Comparison of ENCODE assay signal across 1 fruit fly cellular context in the genomic region with DNA sequence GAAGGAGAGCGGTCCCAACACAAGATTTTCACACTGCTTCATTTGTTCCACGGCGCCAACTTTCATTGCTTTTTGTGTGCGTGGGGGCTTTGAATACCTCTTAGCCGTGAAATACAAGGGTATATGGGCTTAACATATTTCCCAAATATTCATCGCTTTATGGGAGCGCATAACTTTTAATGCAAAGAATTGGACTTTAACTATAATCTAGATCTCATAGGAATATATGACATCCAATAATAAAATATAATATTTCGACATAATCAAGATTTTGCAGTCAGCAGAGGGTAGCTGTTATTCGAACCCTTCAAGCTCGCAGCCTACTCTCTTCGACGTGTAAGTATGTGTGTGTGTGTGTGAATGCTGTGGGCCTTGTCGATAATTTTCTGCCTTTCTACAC.
A peak's percentile ranks its signal among the peaks of the same experiment; 100 is the strongest.
TF ChIP-seq lines count a peak whose summit lies in the region.

No protein-coding gene starts in this region.

TF ChIP-seq in whole organism, embryonic, 481 proteins besides CTCF, POLR2A, EP300 and RAD21 (continued from another document and continues in another):
- no peak for TF ChIP-seq CG34224 (GFP tag; IDR thresholded peaks at IDR 0.05; lab: Robert Waterston, UW; ENCODE audit: partially characterized antibody)
- no peak for TF ChIP-seq CG13287 (GFP tag; IDR thresholded peaks at IDR 0.05; lab: Robert Waterston, UW; ENCODE audit: partially characterized antibody)
- TF ChIP-seq CG18476 (GFP tag; optimal IDR thresholded peaks at IDR 0.05; lab: Kevin White, UChicago), result no peak
- TF ChIP-seq CG12942 (GFP tag; optimal IDR thresholded peaks at IDR 0.05; lab: Kevin White, UChicago), result no peak
- TF ChIP-seq sna (GFP tag; IDR thresholded peaks at IDR 0.05; lab: Robert Waterston, UW; ENCODE audit: partially characterized antibody), result no peak
- no peak for TF ChIP-seq wor (GFP tag; IDR thresholded peaks at IDR 0.05; lab: Robert Waterston, UW)
- TF ChIP-seq Lhr (GFP tag; optimal IDR thresholded peaks at IDR 0.05; lab: Kevin White, UChicago), result no peak
- TF ChIP-seq CG8290 (GFP tag; optimal IDR thresholded peaks at IDR 0.05; lab: Kevin White, UChicago), result no peak
- no peak for TF ChIP-seq CG8290 (tag; optimal IDR thresholded peaks at IDR 0.05; lab: Kevin White, UChicago)
- no peak for TF ChIP-seq MTF-1 (GFP tag; optimal IDR thresholded peaks at IDR 0.05; lab: Kevin White, UChicago; ENCODE audit: borderline replicate concordance)
- no peak for TF ChIP-seq Bteb2 (GFP tag; optimal IDR thresholded peaks at IDR 0.05; lab: Kevin White, UChicago)
- no peak for TF ChIP-seq CG6854 (GFP tag; optimal IDR thresholded peaks at IDR 0.05; lab: Kevin White, UChicago)
- TF ChIP-seq bigmax (GFP tag; optimal IDR thresholded peaks at IDR 0.05; lab: Kevin White, UChicago), result no peak
- TF ChIP-seq kah (GFP tag; optimal IDR thresholded peaks at IDR 0.05; lab: Kevin White, UChicago), result no peak
- peak; percentile 29 for TF ChIP-seq pum (GFP tag; optimal IDR thresholded peaks at IDR 0.05; lab: Kevin White, UChicago)
- no peak for TF ChIP-seq ash1 (GFP tag; optimal IDR thresholded peaks at IDR 0.05; lab: Kevin White, UChicago)
- TF ChIP-seq h (optimal IDR thresholded peaks at IDR 0.05; lab: Kevin White, UChicago), result no peak
- no peak for TF ChIP-seq p53 (GFP tag; optimal IDR thresholded peaks at IDR 0.05; lab: Kevin White, UChicago)
- peak; percentile 39 for TF ChIP-seq scrt (GFP tag; optimal IDR thresholded peaks at IDR 0.05; lab: Kevin White, UChicago)
- TF ChIP-seq CG10959 (GFP tag; IDR thresholded peaks at IDR 0.05; lab: Robert Waterston, UW), result no peak
- no peak for TF ChIP-seq danr (GFP tag; IDR thresholded peaks at IDR 0.05; lab: Robert Waterston, UW)
- no peak for TF ChIP-seq CG12236 (GFP tag; optimal IDR thresholded peaks at IDR 0.05; lab: Kevin White, UChicago)
- no peak for TF ChIP-seq Lpt (GFP tag; optimal IDR thresholded peaks at IDR 0.05; lab: Kevin White, UChicago)
- TF ChIP-seq CG9817 (tag; optimal IDR thresholded peaks at IDR 0.05; lab: Kevin White, UChicago), result peak; percentile 17
- no peak for TF ChIP-seq Kr (GFP tag; optimal IDR thresholded peaks at IDR 0.05; lab: Kevin White, UChicago)
- no peak for TF ChIP-seq CG8944 (GFP tag; optimal IDR thresholded peaks at IDR 0.05; lab: Kevin White, UChicago)
- TF ChIP-seq sisA (GFP tag; IDR thresholded peaks at IDR 0.05; lab: Robert Waterston, UW), result peak; percentile 41; the same call in 1 of the 2 replicates
- peak; percentile 46 for TF ChIP-seq ind (GFP tag; optimal IDR thresholded peaks at IDR 0.05; lab: Kevin White, UChicago)
- peak; percentile 15 for TF ChIP-seq CG9727 (GFP tag; optimal IDR thresholded peaks at IDR 0.05; lab: Kevin White, UChicago)
- TF ChIP-seq exex (tag; optimal IDR thresholded peaks at IDR 0.05; lab: Kevin White, UChicago), result no peak
- peak; percentile 33 for TF ChIP-seq Blimp-1 (GFP tag; optimal IDR thresholded peaks at IDR 0.05; lab: Kevin White, UChicago)
- no peak for TF ChIP-seq wdn (GFP tag; IDR thresholded peaks at IDR 0.05; lab: Robert Waterston, UW)
- no peak for TF ChIP-seq CG2202 (tag; optimal IDR thresholded peaks at IDR 0.05; lab: Kevin White, UChicago)
- no peak for TF ChIP-seq CG9437 (GFP tag; optimal IDR thresholded peaks at IDR 0.05; lab: Kevin White, UChicago)
- TF ChIP-seq C15 (GFP tag; IDR thresholded peaks at IDR 0.05; lab: Robert Waterston, UW), result no peak
- no peak for TF ChIP-seq CG4854 (GFP tag; optimal IDR thresholded peaks at IDR 0.05; lab: Kevin White, UChicago)
- peak; percentile 89 for TF ChIP-seq D19B (GFP tag; optimal IDR thresholded peaks at IDR 0.05; lab: Kevin White, UChicago)
- no peak for TF ChIP-seq gce (GFP tag; IDR thresholded peaks at IDR 0.05; lab: Robert Waterston, UW)
- TF ChIP-seq Ptx1 (GFP tag; IDR thresholded peaks at IDR 0.05; lab: Robert Waterston, UW), result peak; percentile 60; the same call in 1 of the 2 replicates
- no peak for TF ChIP-seq CG10431 (GFP tag; optimal IDR thresholded peaks at IDR 0.05; lab: Kevin White, UChicago)
- TF ChIP-seq CG8388 (GFP tag; optimal IDR thresholded peaks at IDR 0.05; lab: Kevin White, UChicago), result no peak
- peak; percentile 56 for TF ChIP-seq CG7839 (tag; optimal IDR thresholded peaks at IDR 0.05; lab: Kevin White, UChicago)
- TF ChIP-seq ci (GFP tag; IDR thresholded peaks at IDR 0.05; lab: Robert Waterston, UW), result peak; percentile 51; the same call in 2 of the 3 replicates
- TF ChIP-seq ERR (GFP tag; optimal IDR thresholded peaks at IDR 0.05; lab: Kevin White, UChicago), result no peak
- no peak for TF ChIP-seq ara (GFP tag; IDR thresholded peaks at IDR 0.05; lab: Robert Waterston, UW)
- TF ChIP-seq Dip3 (GFP tag; optimal IDR thresholded peaks at IDR 0.05; lab: Kevin White, UChicago), result no peak
- TF ChIP-seq YL-1 (GFP tag; optimal IDR thresholded peaks at IDR 0.05; lab: Kevin White, UChicago), result no peak
- no peak for TF ChIP-seq D (optimal IDR thresholded peaks at IDR 0.05; lab: Kevin White, UChicago)
- no peak for TF ChIP-seq D (GFP tag; optimal IDR thresholded peaks at IDR 0.05; lab: Kevin White, UChicago)
- TF ChIP-seq ap (GFP tag; IDR thresholded peaks at IDR 0.05; lab: Robert Waterston, UW), result no peak
- 0 out of 2 replicates have a peak, but pooled peaks have one; percentile 17 for TF ChIP-seq CG14014 (GFP tag; IDR thresholded peaks at IDR 0.05; lab: Robert Waterston, UW)
- no peak for TF ChIP-seq insv (GFP tag; optimal IDR thresholded peaks at IDR 0.05; lab: Kevin White, UChicago)
- TF ChIP-seq Atf-2 (GFP tag; optimal IDR thresholded peaks at IDR 0.05; lab: Kevin White, UChicago), result no peak
- TF ChIP-seq pnt (GFP tag; optimal IDR thresholded peaks at IDR 0.05; lab: Kevin White, UChicago), result no peak
- no peak for TF ChIP-seq peb (GFP tag; IDR thresholded peaks at IDR 0.05; lab: Robert Waterston, UW)
- TF ChIP-seq CG2199 (GFP tag; IDR thresholded peaks at IDR 0.05; lab: Robert Waterston, UW), result no peak
- no peak for TF ChIP-seq Sin3A (optimal IDR thresholded peaks at IDR 0.05; lab: Kevin White, UChicago)
- peak; percentile 39 for TF ChIP-seq CG15269 (tag; optimal IDR thresholded peaks at IDR 0.05; lab: Kevin White, UChicago)
- no peak for TF ChIP-seq CG10147 (GFP tag; optimal IDR thresholded peaks at IDR 0.05; lab: Kevin White, UChicago)
- TF ChIP-seq eve (GFP tag; optimal IDR thresholded peaks at IDR 0.05; lab: Kevin White, UChicago), result peak in 1 of 2 experiments; percentile 58
- TF ChIP-seq Bdp1 (GFP tag; optimal IDR thresholded peaks at IDR 0.05; lab: Kevin White, UChicago), result no peak
- TF ChIP-seq CG2678 (tag; optimal IDR thresholded peaks at IDR 0.05; lab: Kevin White, UChicago), result peak; percentile 62
- no peak for TF ChIP-seq CG6272 (GFP tag; IDR thresholded peaks at IDR 0.05; lab: Robert Waterston, UW)
- TF ChIP-seq Ets65A (GFP tag; lab: Kevin White, UChicago), result no peak
- no peak for TF ChIP-seq HmgZ (tag; optimal IDR thresholded peaks at IDR 0.05; lab: Kevin White, UChicago)
- no peak for TF ChIP-seq GATAe (GFP tag; conservative IDR thresholded peaks at IDR 0.05; lab: Robert Waterston, UW)
- no peak for TF ChIP-seq pfk (GFP tag; optimal IDR thresholded peaks at IDR 0.05; lab: Kevin White, UChicago)
- TF ChIP-seq Atf6 (GFP tag; IDR thresholded peaks at IDR 0.05; lab: Robert Waterston, UW), result peak; percentile 41; the same call in 1 of the 2 replicates
- TF ChIP-seq ase (GFP tag; IDR thresholded peaks at IDR 0.05; lab: Robert Waterston, UW), result peak; percentile 29; the same call in 1 of the 3 replicates
- TF ChIP-seq sima (GFP tag; optimal IDR thresholded peaks at IDR 0.05; lab: Kevin White, UChicago), result no peak
- no peak for TF ChIP-seq MESR4 (GFP tag; optimal IDR thresholded peaks at IDR 0.05; lab: Kevin White, UChicago)
- no peak for TF ChIP-seq CG6254 (GFP tag; optimal IDR thresholded peaks at IDR 0.05; lab: Kevin White, UChicago)
- TF ChIP-seq CG12219 (GFP tag; optimal IDR thresholded peaks at IDR 0.05; lab: Kevin White, UChicago), result peak; percentile 16
- TF ChIP-seq CG33213 (GFP tag; optimal IDR thresholded peaks at IDR 0.05; lab: Kevin White, UChicago), result no peak
- no peak for TF ChIP-seq amos (GFP tag; IDR thresholded peaks at IDR 0.05; lab: Robert Waterston, UW; ENCODE audit: partially characterized antibody)
- no peak for TF ChIP-seq CG4424 (GFP tag; optimal IDR thresholded peaks at IDR 0.05; lab: Kevin White, UChicago)
- TF ChIP-seq D19A (tag; optimal IDR thresholded peaks at IDR 0.05; lab: Kevin White, UChicago), result no peak
- TF ChIP-seq CG14050 (GFP tag; IDR thresholded peaks at IDR 0.05; lab: Robert Waterston, UW), result no peak
- TF ChIP-seq CG34422 (GFP tag; IDR thresholded peaks at IDR 0.05; lab: Robert Waterston, UW), result no peak
- TF ChIP-seq Dbx (GFP tag; IDR thresholded peaks at IDR 0.05; lab: Robert Waterston, UW), result 0 out of 3 replicates have a peak, but pooled peaks have one; percentile 19
- TF ChIP-seq CG9215 (GFP tag; IDR thresholded peaks at IDR 0.05; lab: Robert Waterston, UW), result no peak
- TF ChIP-seq Dad (GFP tag; optimal IDR thresholded peaks at IDR 0.05; lab: Kevin White, UChicago), result no peak
- TF ChIP-seq btn (GFP tag; optimal IDR thresholded peaks at IDR 0.05; lab: Kevin White, UChicago), result no peak
- no peak for TF ChIP-seq ftz-f1 (GFP tag; optimal IDR thresholded peaks at IDR 0.05; lab: Kevin White, UChicago)
- TF ChIP-seq CG12071 (GFP tag; optimal IDR thresholded peaks at IDR 0.05; lab: Kevin White, UChicago), result no peak
- no peak for TF ChIP-seq unc-4 (GFP tag; IDR thresholded peaks at IDR 0.05; lab: Robert Waterston, UW; ENCODE audit: partially characterized antibody)
- TF ChIP-seq NFAT (GFP tag; IDR thresholded peaks at IDR 0.05; lab: Robert Waterston, UW), result no peak
- TF ChIP-seq CG6791 (GFP tag; IDR thresholded peaks at IDR 0.05; lab: Robert Waterston, UW; ENCODE audit: partially characterized antibody), result no peak
- peak; percentile 16 for TF ChIP-seq CG1603 (tag; optimal IDR thresholded peaks at IDR 0.05; lab: Kevin White, UChicago)
- TF ChIP-seq Hmr (GFP tag; optimal IDR thresholded peaks at IDR 0.05; lab: Kevin White, UChicago), result peak; percentile 58
- no peak for TF ChIP-seq CG15696 (tag; optimal IDR thresholded peaks at IDR 0.05; lab: Kevin White, UChicago)
- no peak for TF ChIP-seq CG10565 (GFP tag; optimal IDR thresholded peaks at IDR 0.05; lab: Kevin White, UChicago)
- TF ChIP-seq CG2712 (tag; optimal IDR thresholded peaks at IDR 0.05; lab: Kevin White, UChicago), result peak; percentile 24
- no peak for TF ChIP-seq CG13123 (GFP tag; optimal IDR thresholded peaks at IDR 0.05; lab: Kevin White, UChicago)
- TF ChIP-seq ham (GFP tag; IDR thresholded peaks at IDR 0.05; lab: Robert Waterston, UW), result no peak
- TF ChIP-seq CG6689 (GFP tag; IDR thresholded peaks at IDR 0.05; lab: Robert Waterston, UW), result peak; percentile 44
- no peak for TF ChIP-seq CG17568 (GFP tag; optimal IDR thresholded peaks at IDR 0.05; lab: Kevin White, UChicago)
- TF ChIP-seq CG4404 (GFP tag; IDR thresholded peaks at IDR 0.05; lab: Robert Waterston, UW), result no peak
- TF ChIP-seq mld (GFP tag; IDR thresholded peaks at IDR 0.05; lab: Robert Waterston, UW; ENCODE audit: partially characterized antibody), result no peak
- no peak for TF ChIP-seq nau (GFP tag; optimal IDR thresholded peaks at IDR 0.05; lab: Kevin White, UChicago)
- no peak for TF ChIP-seq CG1233 (GFP tag; optimal IDR thresholded peaks at IDR 0.05; lab: Kevin White, UChicago)
- peak; percentile 72 for TF ChIP-seq lab (GFP tag; optimal IDR thresholded peaks at IDR 0.05; lab: Kevin White, UChicago)
- TF ChIP-seq twi (tag; optimal IDR thresholded peaks at IDR 0.05; lab: Kevin White, UChicago), result no peak
- no peak for TF ChIP-seq corto (GFP tag; optimal IDR thresholded peaks at IDR 0.05; lab: Kevin White, UChicago)
- no peak for TF ChIP-seq gsb (GFP tag; IDR thresholded peaks at IDR 0.05; lab: Robert Waterston, UW)
- TF ChIP-seq disco-r (GFP tag; optimal IDR thresholded peaks at IDR 0.05; lab: Kevin White, UChicago), result no peak
- no peak for TF ChIP-seq CG1832 (GFP tag; optimal IDR thresholded peaks at IDR 0.05; lab: Kevin White, UChicago)
- TF ChIP-seq CG11456 (GFP tag; IDR thresholded peaks at IDR 0.05; lab: Robert Waterston, UW), result no peak
- no peak for TF ChIP-seq vfl (GFP tag; optimal IDR thresholded peaks at IDR 0.05; lab: Kevin White, UChicago)
- TF ChIP-seq row (GFP tag; IDR thresholded peaks at IDR 0.05; lab: Robert Waterston, UW), result peak; percentile 79; the same call in 2 of the 3 replicates
- TF ChIP-seq CG7357 (GFP tag; IDR thresholded peaks at IDR 0.05; lab: Robert Waterston, UW), result no peak
- no peak for TF ChIP-seq CG4282 (GFP tag; optimal IDR thresholded peaks at IDR 0.05; lab: Kevin White, UChicago)
- TF ChIP-seq Antp (GFP tag; optimal IDR thresholded peaks at IDR 0.05; lab: Kevin White, UChicago), result no peak
- TF ChIP-seq CrebB (tag; optimal IDR thresholded peaks at IDR 0.05; lab: Kevin White, UChicago), result no peak
- no peak for TF ChIP-seq CG9876 (GFP tag; optimal IDR thresholded peaks at IDR 0.05; lab: Kevin White, UChicago)
- TF ChIP-seq z (GFP tag; IDR thresholded peaks at IDR 0.05; lab: Robert Waterston, UW), result no peak
- no peak for TF ChIP-seq fu2 (GFP tag; optimal IDR thresholded peaks at IDR 0.05; lab: Kevin White, UChicago)
- TF ChIP-seq Elba2 (GFP tag; optimal IDR thresholded peaks at IDR 0.05; lab: Kevin White, UChicago), result no peak
- TF ChIP-seq pros (GFP tag; optimal IDR thresholded peaks at IDR 0.05; lab: Kevin White, UChicago), result no peak
- TF ChIP-seq CG13775 (GFP tag; optimal IDR thresholded peaks at IDR 0.05; lab: Kevin White, UChicago), result no peak
- no peak for TF ChIP-seq nom (GFP tag; optimal IDR thresholded peaks at IDR 0.05; lab: Kevin White, UChicago)
- TF ChIP-seq CG1024 (GFP tag; IDR thresholded peaks at IDR 0.05; lab: Robert Waterston, UW), result no peak
- TF ChIP-seq ttk (GFP tag; IDR thresholded peaks at IDR 0.05; lab: Robert Waterston, UW), result no peak; the same call in 1 of the 2 replicates
- TF ChIP-seq CG10366 (GFP tag; IDR thresholded peaks at IDR 0.05; lab: Robert Waterston, UW), result no peak
- TF ChIP-seq ab (GFP tag; optimal IDR thresholded peaks at IDR 0.05; lab: Kevin White, UChicago), result no peak
- no peak for TF ChIP-seq CG3065 (GFP tag; optimal IDR thresholded peaks at IDR 0.05; lab: Kevin White, UChicago)
- no peak for TF ChIP-seq NC2α (GFP tag; optimal IDR thresholded peaks at IDR 0.05; lab: Kevin White, UChicago)
- TF ChIP-seq CG14860 (GFP tag; IDR thresholded peaks at IDR 0.05; lab: Robert Waterston, UW; ENCODE audit: partially characterized antibody), result no peak
- no peak for TF ChIP-seq hkb (optimal IDR thresholded peaks at IDR 0.05; lab: Kevin White, UChicago)
- peak; percentile 66 for TF ChIP-seq hkb (GFP tag; IDR thresholded peaks at IDR 0.05; lab: Robert Waterston, UW)
- no peak for TF ChIP-seq CG34376 (GFP tag; optimal IDR thresholded peaks at IDR 0.05; lab: Kevin White, UChicago)
- TF ChIP-seq Rx (GFP tag; IDR thresholded peaks at IDR 0.05; lab: Robert Waterston, UW), result no peak
